Worm (Caenorhabditis elegans) whole organism, mixed stage, embryonic: ENCODE data around the gene wapl-1.

Experiments used
- nhr-12 ChIP-seq: fragments of 150-350 bp; optimal IDR thresholded peaks from 2 replicates; lab custom pipeline; 2014; ENCODE audit warnings: missing biosample characterization, missing genetic modification characterization
- nhr-237 ChIP-seq: fragments of 150-350 bp; optimal IDR thresholded peaks from 2 replicates; lab custom pipeline; 2014; ENCODE audit warnings: missing biosample characterization, missing genetic modification characterization
- sptf-1 ChIP-seq: sonication (generic microtip); optimal IDR thresholded peaks from 2 replicates; lab custom pipeline; 2017; ENCODE audit warnings: mild to moderate bottlenecking, missing genetic modification characterization, moderate library complexity, missing compliant biosample characterization
- unc-120 ChIP-seq: sonication (generic microtip); optimal IDR thresholded peaks from 2 replicates; lab custom pipeline; 2017; ENCODE audit warnings: missing genetic modification characterization, missing compliant biosample characterization; ENCODE audit not compliant: poor library complexity, severe bottlenecking

DNA sequence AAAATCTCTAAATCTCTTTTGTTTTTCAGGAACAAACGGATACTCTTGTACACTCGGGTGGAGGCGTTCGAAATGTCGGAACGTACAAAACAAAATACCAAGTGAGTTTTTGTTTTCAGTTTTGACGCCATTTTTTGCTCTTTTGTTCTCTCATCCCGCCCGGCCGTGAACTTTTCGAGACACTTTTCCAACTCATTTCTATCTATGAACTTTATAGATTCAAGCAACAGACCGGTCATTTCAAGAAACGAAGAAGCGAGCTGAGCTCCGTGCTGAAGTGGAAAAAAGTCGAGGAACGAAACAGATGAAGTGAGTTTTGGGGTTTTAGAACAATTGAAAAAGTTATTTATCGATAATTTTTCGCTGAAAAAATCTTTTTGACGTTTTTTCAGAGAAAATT lies 35.0 kb downstream of the wapl-1 start:
- no peak for TF ChIP-seq unc-120 (tag; lab: Kevin White, UChicago)
- no peak for TF ChIP-seq nhr-12 (tag; lab: Kevin White, UChicago)
- no peak for TF ChIP-seq nhr-237 (tag; lab: Kevin White, UChicago)
- TF ChIP-seq sptf-1 (tag; lab: Kevin White, UChicago), result no peak
